Worm (Caenorhabditis elegans): ENCODE results near the gene ard-1.

DNA sequence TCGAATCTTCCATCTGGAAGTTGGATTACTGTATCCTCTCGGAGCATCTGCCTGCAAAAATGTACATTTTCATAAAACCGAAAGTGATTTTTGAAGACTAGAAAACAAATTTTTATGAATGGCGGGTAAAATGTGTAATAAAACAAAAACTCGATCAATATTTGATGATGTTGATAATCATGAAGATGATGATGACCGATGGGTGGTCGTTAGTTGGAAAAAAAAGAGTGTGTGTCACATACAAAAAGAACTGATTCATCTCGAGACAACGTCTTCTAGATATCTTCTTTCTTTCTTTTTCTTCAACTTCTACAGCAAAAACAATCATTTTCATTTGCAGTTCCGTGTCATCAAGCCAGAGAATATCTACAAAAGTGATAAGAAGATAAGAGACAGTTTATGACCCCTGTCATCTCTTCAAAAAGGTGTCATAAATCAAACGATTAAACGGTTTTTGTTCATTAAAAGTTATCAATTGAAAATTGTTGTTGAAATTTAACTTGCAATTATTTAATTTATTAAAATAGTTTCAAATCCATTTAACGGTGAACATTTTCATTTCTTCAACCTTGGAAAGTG is 38.5 kb upstream of the ard-1 start, which contains the start of gene bcc-1:
- TF ChIP-seq T22C8.4 (GFP tag; IDR thresholded peaks at IDR 0.05) = no peak
- no peak for TF ChIP-seq flt-1 (GFP tag; IDR thresholded peaks at IDR 0.05)

All from whole organism, midembryonic.